Worm (Caenorhabditis elegans): ENCODE data around the gene hsp-75.

DNA sequence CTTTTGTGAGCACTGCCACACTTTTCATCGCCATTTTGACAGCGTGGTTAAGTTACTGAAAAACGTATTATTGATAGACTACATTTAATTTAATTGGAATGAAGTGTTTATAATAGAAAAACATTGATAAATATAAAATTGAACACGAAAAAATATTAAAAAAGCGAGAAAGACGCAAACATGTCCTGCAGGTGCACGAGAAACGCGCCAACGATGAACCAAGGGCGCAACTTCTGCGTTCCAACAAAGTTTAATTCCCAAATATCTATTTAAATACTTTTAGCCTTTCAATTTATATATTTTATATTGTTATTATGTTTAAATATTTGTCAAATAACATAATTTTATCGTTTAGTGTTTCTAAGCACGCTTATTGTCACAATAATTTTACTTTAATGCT is 7.6 kb upstream of the hsp-75 start, which contains the start of gene ndus-8:
- no peak for TF ChIP-seq flt-1 (GFP tag; IDR thresholded peaks at IDR 0.05)
- TF ChIP-seq ref-1 (GFP tag; conservative IDR thresholded peaks at IDR 0.05), result no peak
- no peak for TF ChIP-seq T22C8.4 (GFP tag; IDR thresholded peaks at IDR 0.05)
- TF ChIP-seq cog-1 (tag; optimal IDR thresholded peaks at IDR 0.05), result peak; percentile 21
- no peak for TF ChIP-seq med-1 (GFP tag; optimal IDR thresholded peaks at IDR 0.05; ENCODE audit: insufficient read depth)
- TF ChIP-seq ztf-23 (GFP tag; IDR thresholded peaks at IDR 0.05), result no peak
